Worm (Caenorhabditis elegans): ENCODE measurements around the gene R06F6.12.

ce11 chrII:10840067-10840466, 16.2 kb upstream of the R06F6.12 start:
- TF ChIP-seq lin-32 (GFP tag; optimal IDR thresholded peaks at IDR 0.05) (peak; percentile 90), nhr-237 (tag; optimal IDR thresholded peaks at IDR 0.05) (no peak), unc-62 (GFP tag; optimal IDR thresholded peaks at IDR 0.05) (peak; percentile 12), ham-2 (GFP tag; optimal IDR thresholded peaks at IDR 0.05) (peak; percentile 91), elt-3 (tag; optimal IDR thresholded peaks at IDR 0.05) (no peak), flh-1 (GFP tag; optimal IDR thresholded peaks at IDR 0.05) (peak; percentile 83), lsy-2 (tag; optimal IDR thresholded peaks at IDR 0.05) (peak; percentile 59), elt-1 (tag; optimal IDR thresholded peaks at IDR 0.05; ENCODE audit: borderline replicate concordance, insufficient read depth) (no peak), blmp-1 (tag; optimal IDR thresholded peaks at IDR 0.05) (no peak), mep-1 (tag; optimal IDR thresholded peaks at IDR 0.05) (peak; percentile 23), nhr-28 (tag; optimal IDR thresholded peaks at IDR 0.05) (peak; percentile 63), nhr-2 (tag; optimal IDR thresholded peaks at IDR 0.05) (no peak), tbx-8 (GFP tag; optimal IDR thresholded peaks at IDR 0.05) (peak; percentile 97)
